Fruit fly (Drosophila melanogaster) whole organism, pupa: ENCODE measurements around the gene ppk5.

Source experiments
- CG10348 ChIP-seq: fragments of 200-800 bp; sonication (Bioruptor generic); IDR thresholded peaks from 2 replicates; pipeline ENCODE4 v1.3.6; 2022; ENCODE audit warnings: missing biosample characterization, missing genetic modification characterization
- CG12605 ChIP-seq: fragments of 200-800 bp; sonication (Bioruptor generic); IDR thresholded peaks from 2 replicates; pipeline ENCODE4 v1.3.6; 2022; ENCODE audit warnings: missing biosample characterization, missing genetic modification characterization
- CG13204 ChIP-seq: fragments of 200-800 bp; sonication (Bioruptor generic); optimal IDR thresholded peaks from 2 replicates; lab custom pipeline; 2018; ENCODE audit warnings: missing biosample characterization, mild to moderate bottlenecking, missing genetic modification characterization, moderate library complexity
- CG14655 ChIP-seq: fragments of 200-800 bp; sonication (Bioruptor generic); optimal IDR thresholded peaks from 3 replicates; lab custom pipeline; 2017; ENCODE audit warnings: mild to moderate bottlenecking, missing biosample characterization, missing genetic modification reagents, missing genetic modification characterization
- CG15710 ChIP-seq: fragments of 200-800 bp; sonication (Bioruptor generic); optimal IDR thresholded peaks from 2 replicates; lab custom pipeline; 2018; ENCODE audit warnings: missing biosample characterization, mild to moderate bottlenecking, missing genetic modification characterization, moderate library complexity
- CG17806 ChIP-seq: fragments of 200-800 bp; sonication (Bioruptor generic); optimal IDR thresholded peaks from 2 replicates; lab custom pipeline; 2018; ENCODE audit warnings: missing biosample characterization, mild to moderate bottlenecking, missing genetic modification characterization, moderate library complexity
- CG32121 ChIP-seq: fragments of 200-800 bp; sonication (Bioruptor generic); IDR thresholded peaks from 2 replicates; pipeline ENCODE4 v1.3.6; 2022; ENCODE audit warnings: missing biosample characterization, missing genetic modification characterization
- CG34367 ChIP-seq: fragments of 200-800 bp; sonication (Bioruptor generic); optimal IDR thresholded peaks from 2 replicates; lab custom pipeline; 2018; ENCODE audit warnings: missing biosample characterization, mild to moderate bottlenecking, missing genetic modification characterization
- CG4496 ChIP-seq: fragments of 200-800 bp; sonication (Bioruptor generic); IDR thresholded peaks from 3 replicates; pipeline ENCODE4 v1.3.6; 2022; ENCODE audit warnings: missing biosample characterization, missing genetic modification characterization
- CG8159 ChIP-seq: fragments of 200-800 bp; sonication (Bioruptor generic); optimal IDR thresholded peaks from 3 replicates; lab custom pipeline; 2018; ENCODE audit warnings: missing biosample characterization, mild to moderate bottlenecking, missing genetic modification characterization, moderate library complexity
- CG8301 ChIP-seq: fragments of 200-800 bp; sonication (Bioruptor generic); optimal IDR thresholded peaks from 2 replicates; lab custom pipeline; 2018; ENCODE audit warnings: missing biosample characterization, mild to moderate bottlenecking, missing genetic modification characterization
- CG9948 ChIP-seq: fragments of 200-800 bp; sonication (Bioruptor generic); optimal IDR thresholded peaks from 2 replicates; lab custom pipeline; 2018; ENCODE audit warnings: missing biosample characterization, mild to moderate bottlenecking, missing genetic modification characterization, moderate library complexity
- D1 ChIP-seq: fragments of 200-800 bp; sonication (Bioruptor generic); optimal IDR thresholded peaks from 2 replicates; lab custom pipeline; 2018; ENCODE audit warnings: missing biosample characterization, mild to moderate bottlenecking, missing genetic modification characterization, moderate library complexity
- EcR ChIP-seq: fragments of 200-800 bp; sonication (Bioruptor generic); optimal IDR thresholded peaks from 3 replicates; lab custom pipeline; 2019; ENCODE audit warnings: missing biosample characterization, missing genetic modification characterization, mild to moderate bottlenecking, moderate library complexity, missing genetic modification reagents
- Ets98B ChIP-seq: fragments of 200-800 bp; sonication (Bioruptor generic); IDR thresholded peaks from 2 replicates; pipeline ENCODE4 v1.3.6; 2022; ENCODE audit warnings: missing biosample characterization, missing genetic modification characterization
- Pif1A ChIP-seq: fragments of 200-800 bp; sonication (Bioruptor generic); optimal IDR thresholded peaks from 3 replicates; lab custom pipeline; 2016; ENCODE audit warnings: missing biosample characterization, missing genetic modification characterization
- Pif1B ChIP-seq: fragments of 200-800 bp; sonication (Bioruptor generic); optimal IDR thresholded peaks from 3 replicates; lab custom pipeline; 2016; ENCODE audit warnings: missing biosample characterization, missing genetic modification characterization
- Snoo ChIP-seq: fragments of 200-800 bp; sonication (Bioruptor generic); optimal IDR thresholded peaks from 3 replicates; lab custom pipeline; 2017; ENCODE audit warnings: missing biosample characterization, mild to moderate bottlenecking, missing genetic modification characterization, inconsistent platforms
- fd96Ca ChIP-seq: fragments of 200-800 bp; sonication (Bioruptor generic); IDR thresholded peaks from 3 replicates; pipeline ENCODE4 v1.3.6; 2022; ENCODE audit warnings: missing biosample characterization, missing genetic modification characterization
- gl ChIP-seq: fragments of 200-800 bp; sonication (Bioruptor generic); optimal IDR thresholded peaks from 2 replicates; lab custom pipeline; 2018; ENCODE audit warnings: missing biosample characterization, mild to moderate bottlenecking, missing genetic modification characterization
- rn ChIP-seq: fragments of 200-800 bp; sonication (Bioruptor generic); IDR thresholded peaks from 2 replicates; pipeline ENCODE4 v1.3.6; 2022; ENCODE audit warnings: missing biosample characterization, missing genetic modification characterization

ppk5 gene

DNA sequence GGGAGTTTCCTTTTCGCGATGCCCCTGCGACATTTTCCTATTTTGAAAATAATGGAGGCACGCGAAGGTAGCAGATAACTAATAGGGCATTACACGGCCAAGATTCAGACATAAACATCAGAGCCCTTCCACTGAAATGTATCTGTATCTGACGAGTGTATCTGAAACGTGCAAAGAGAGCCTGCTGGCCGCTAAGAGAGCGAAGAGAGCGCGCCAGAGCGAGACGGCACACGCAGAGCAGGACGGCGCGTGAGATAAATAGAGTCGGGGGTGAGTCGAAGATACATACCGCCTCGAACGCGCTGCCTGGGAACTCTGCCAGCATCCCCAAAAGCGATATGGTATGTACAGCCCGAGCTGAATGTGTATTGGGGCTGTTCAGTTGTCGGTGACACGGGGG is 50.2 kb downstream of the ppk5 start:
- TF ChIP-seq CG13204 (GFP tag; lab: Kevin White, UChicago), result peak; percentile 56
- TF ChIP-seq CG4496 (GFP tag; lab: Robert Waterston, UW), result no peak
- TF ChIP-seq Pif1A, result no peak
- no peak for TF ChIP-seq CG15710 (tag; lab: Kevin White, UChicago)
- no peak for TF ChIP-seq EcR (GFP tag; lab: Kevin White, UChicago)
- no peak for TF ChIP-seq Pif1B (GFP tag; lab: Kevin White, UChicago)
- TF ChIP-seq CG12605 (GFP tag; lab: Robert Waterston, UW), result 0 out of 2 replicates have a peak, but pooled peaks have one; percentile 24
- TF ChIP-seq CG34367 (tag; lab: Kevin White, UChicago), result no peak
- TF ChIP-seq D1, result no peak
- no peak for TF ChIP-seq Snoo (tag; lab: Kevin White, UChicago)
- no peak for TF ChIP-seq CG17806 (tag; lab: Kevin White, UChicago)
- TF ChIP-seq, all 21 proteins: peak for 2

DNA sequence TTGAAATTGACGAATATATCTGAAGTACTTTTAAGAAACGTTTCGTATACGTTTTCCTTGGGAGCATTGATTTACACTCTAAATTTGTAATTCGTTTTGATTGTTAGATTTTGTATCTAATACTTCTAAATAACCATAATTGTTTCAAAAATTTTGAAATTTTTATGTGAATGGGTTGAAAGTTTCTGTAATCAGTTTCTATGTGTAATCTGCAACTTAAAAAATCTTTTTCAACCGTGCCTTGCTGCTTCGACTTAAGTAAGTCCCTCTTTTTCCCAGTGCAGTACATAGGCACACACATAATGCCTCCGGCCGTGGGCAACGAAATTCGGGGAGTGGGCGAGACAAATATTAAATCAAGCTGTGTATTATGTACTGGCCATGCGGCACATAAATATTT is 50.9 kb downstream of the ppk5 start:
- TF ChIP-seq Pif1A (no peak), CG8301 (tag; lab: Kevin White, UChicago) (no peak), D1 (no peak), CG10348 (no peak), fd96Ca (GFP tag; lab: Robert Waterston, UW) (no peak), CG34367 (tag; lab: Kevin White, UChicago) (no peak), gl (tag; lab: Kevin White, UChicago) (no peak), CG17806 (tag; lab: Kevin White, UChicago) (no peak), Pif1B (GFP tag; lab: Kevin White, UChicago) (no peak), EcR (GFP tag; lab: Kevin White, UChicago) (no peak), Ets98B (GFP tag; lab: Robert Waterston, UW) (no peak), CG14655 (GFP tag; lab: Kevin White, UChicago) (no peak), Snoo (tag; lab: Kevin White, UChicago) (no peak), CG9948 (tag; lab: Kevin White, UChicago) (no peak), rn (GFP tag; lab: Robert Waterston, UW) (no peak), CG12605 (GFP tag; lab: Robert Waterston, UW) (no peak), CG13204 (GFP tag; lab: Kevin White, UChicago) (no peak), CG4496 (GFP tag; lab: Robert Waterston, UW) (no peak), CG8159 (no peak), CG32121 (GFP tag; lab: Robert Waterston, UW) (no peak)
- TF ChIP-seq, all 21 proteins: peak for 0
